Worm (Caenorhabditis elegans) whole organism, L4 larva: Measurements from ENCODE around the gene srh-28.

ENCODE experiments used
- D1046.2 ChIP-seq: fragments of 200-800 bp; sonication (Bioruptor generic); IDR thresholded peaks from 2 replicates; pipeline ENCODE4 v1.3.6; 2022; ENCODE audit warnings: missing genetic modification characterization, missing compliant biosample characterization
- F44E2.7 ChIP-seq: fragments of 200-800 bp; sonication (Bioruptor generic); IDR thresholded peaks from 2 replicates; pipeline ENCODE4 v2.1.2; 2022; ENCODE audit warnings: missing genetic modification characterization, missing compliant biosample characterization
- F49E8.2 ChIP-seq: sonication (generic microtip); optimal IDR thresholded peaks from 2 replicates; lab custom pipeline; 2016; ENCODE audit warnings: missing compliant biosample characterization, mild to moderate bottlenecking, missing genetic modification characterization, borderline replicate concordance
- Y105C5A.15 ChIP-seq: fragments of 200-800 bp; sonication (Bioruptor generic); IDR thresholded peaks from 2 replicates; pipeline ENCODE4 v1.3.6; 2022; ENCODE audit warnings: missing genetic modification characterization, missing compliant biosample characterization
- Y48G9A.11 ChIP-seq: fragments of 200-800 bp; sonication (Bioruptor generic); IDR thresholded peaks from 2 replicates; pipeline ENCODE4 v1.3.6; 2022; ENCODE audit warnings: missing genetic modification reagents, missing genetic modification characterization, missing compliant biosample characterization
- attf-4 ChIP-seq: sonication (generic microtip); optimal IDR thresholded peaks from 3 replicates; lab custom pipeline; 2017; ENCODE audit warnings: missing biosample characterization, missing genetic modification characterization
- ceh-44 ChIP-seq: fragments of 200-800 bp; sonication (Bioruptor generic); IDR thresholded peaks from 2 replicates; pipeline ENCODE4 v1.3.6; 2022; ENCODE audit warnings: missing genetic modification reagents, missing genetic modification characterization, missing compliant biosample characterization
- ctbp-1 ChIP-seq: fragments of 200-800 bp; sonication (Bioruptor generic); IDR thresholded peaks from 2 replicates; pipeline ENCODE4 v1.3.6; 2022; ENCODE audit warnings: missing genetic modification reagents, missing genetic modification characterization, missing compliant biosample characterization
- daf-12 ChIP-seq: fragments of 150-350 bp; optimal IDR thresholded peaks from 2 replicates; lab custom pipeline; 2014; ENCODE audit warnings: missing biosample characterization, missing genetic modification reagents, missing genetic modification characterization
- daf-16 ChIP-seq, 3 experiments: sonication (generic microtip); optimal IDR thresholded peaks; 2 replicates each; lab custom pipeline; 2016 to 2017; ENCODE audit warnings: missing genetic modification characterization in 3 of 3, missing genetic modification reagents in 3 of 3, mild to moderate bottlenecking in 2 of 3, missing compliant biosample characterization in 2 of 3, missing biosample characterization in 1 of 3, moderate library complexity in 1 of 3
- daf-19 ChIP-seq: fragments of 200-800 bp; sonication (Bioruptor generic); conservative IDR thresholded peaks from 2 replicates; pipeline ENCODE4 v1.3.6; 2022; ENCODE audit warnings: missing genetic modification characterization, missing compliant biosample characterization
- daf-8 ChIP-seq: fragments of 200-800 bp; sonication (Bioruptor generic); IDR thresholded peaks from 2 replicates; pipeline ENCODE4 v1.3.6; 2022; ENCODE audit warnings: missing genetic modification characterization, missing compliant biosample characterization
- dmd-6 ChIP-seq: fragments of 200-800 bp; sonication (Bioruptor generic); IDR thresholded peaks from 2 replicates; pipeline ENCODE4 v1.3.6; 2022; ENCODE audit warnings: missing genetic modification reagents, missing genetic modification characterization, missing compliant biosample characterization
- dmd-8 ChIP-seq: fragments of 200-800 bp; sonication (Bioruptor generic); IDR thresholded peaks from 2 replicates; pipeline ENCODE4 v1.3.6; 2022; ENCODE audit warnings: missing genetic modification characterization, missing compliant biosample characterization
- duxl-1 ChIP-seq: sonication (generic microtip); optimal IDR thresholded peaks from 2 replicates; lab custom pipeline; 2016; ENCODE audit warnings: mild to moderate bottlenecking, missing genetic modification characterization, moderate library complexity, missing compliant biosample characterization; ENCODE audit not compliant: poor library complexity
- egl-43 ChIP-seq: fragments of 200-800 bp; sonication (Bioruptor generic); IDR thresholded peaks from 2 replicates; pipeline ENCODE4 v1.3.6; 2022; ENCODE audit warnings: missing genetic modification reagents, missing genetic modification characterization, missing compliant biosample characterization
- fkh-10 ChIP-seq: fragments of 150-350 bp; optimal IDR thresholded peaks from 2 replicates; lab custom pipeline; 2014; ENCODE audit warnings: missing biosample characterization, missing genetic modification reagents, missing genetic modification characterization
- fos-1 ChIP-seq: fragments of 150-350 bp; optimal IDR thresholded peaks from 2 replicates; lab custom pipeline; 2014; ENCODE audit warnings: missing biosample characterization, missing genetic modification characterization
- gei-8 ChIP-seq: fragments of 200-800 bp; sonication (Bioruptor generic); optimal IDR thresholded peaks from 2 replicates; lab custom pipeline; 2018; ENCODE audit warnings: mild to moderate bottlenecking, missing genetic modification characterization, missing compliant biosample characterization
- hlh-30 ChIP-seq: sonication (generic microtip); optimal IDR thresholded peaks from 2 replicates; lab custom pipeline; 2017; ENCODE audit warnings: antibody characterized with exemption, mild to moderate bottlenecking, missing genetic modification characterization, missing compliant biosample characterization; ENCODE audit not compliant: insufficient read depth
- lim-7 ChIP-seq: fragments of 200-800 bp; sonication (Bioruptor generic); IDR thresholded peaks from 2 replicates; pipeline ENCODE4 v1.3.6; 2022; ENCODE audit warnings: missing genetic modification characterization, missing compliant biosample characterization
- lin-13 ChIP-seq: fragments of 150-350 bp; optimal IDR thresholded peaks from 2 replicates; lab custom pipeline; 2014; ENCODE audit warnings: missing biosample characterization, missing genetic modification reagents, missing genetic modification characterization
- lin-38 ChIP-seq: fragments of 200-800 bp; sonication (Bioruptor generic); IDR thresholded peaks from 2 replicates; pipeline ENCODE4 v1.3.6; 2022; ENCODE audit warnings: missing genetic modification reagents, missing genetic modification characterization, missing compliant biosample characterization
- madf-5 ChIP-seq, 2 experiments: fragments of 200-800 bp; sonication (Bioruptor generic); IDR thresholded peaks; 2 replicates each; pipeline ENCODE4 v1.3.6; 2022; ENCODE audit warnings: missing compliant biosample characterization in 2 of 2, missing genetic modification characterization in 2 of 2
- mdl-1 ChIP-seq, 2 experiments: fragments of 150-350 bp in 1 of 2; sonication (generic microtip) in 1 of 2; optimal IDR thresholded peaks; 2 replicates each; lab custom pipeline; 2014 to 2017; ENCODE audit warnings: missing biosample characterization in 2 of 2, missing genetic modification characterization in 2 of 2
- nhr-102 ChIP-seq: sonication (generic microtip); optimal IDR thresholded peaks from 2 replicates; lab custom pipeline; 2016; ENCODE audit warnings: mild to moderate bottlenecking, missing genetic modification characterization, moderate library complexity, missing compliant biosample characterization
- nhr-11 ChIP-seq: fragments of 150-350 bp; optimal IDR thresholded peaks from 2 replicates; lab custom pipeline; 2014; ENCODE audit warnings: missing biosample characterization, missing genetic modification characterization
- nhr-111 ChIP-seq: fragments of 200-800 bp; sonication (Bioruptor generic); optimal IDR thresholded peaks from 2 replicates; lab custom pipeline; 2018; ENCODE audit warnings: mild to moderate bottlenecking, missing genetic modification characterization, missing compliant biosample characterization
- nhr-25 ChIP-seq: sonication (generic microtip); optimal IDR thresholded peaks from 2 replicates; lab custom pipeline; 2017; ENCODE audit warnings: missing genetic modification characterization, mild to moderate bottlenecking, missing compliant biosample characterization, antibody characterized with exemption, moderate library complexity, borderline replicate concordance; ENCODE audit not compliant: insufficient read depth
- nhr-48 ChIP-seq: sonication (generic microtip); optimal IDR thresholded peaks from 2 replicates; lab custom pipeline; 2016; ENCODE audit warnings: mild to moderate bottlenecking, missing genetic modification characterization, missing compliant biosample characterization
- nhr-6 ChIP-seq: fragments of 150-350 bp; optimal IDR thresholded peaks from 2 replicates; lab custom pipeline; 2014; ENCODE audit warnings: missing biosample characterization, missing genetic modification characterization
- pha-4 ChIP-seq, 2 experiments: fragments of 150-350 bp in 1 of 2; fragments of 200-800 bp in 1 of 2; sonication (Bioruptor generic) in 1 of 2; IDR thresholded peaks in 1 of 2; optimal IDR thresholded peaks in 1 of 2; 2 replicates each; pipeline versions ENCODE4 v1.3.6 to Lab custom; 2014 to 2022; ENCODE audit warnings: missing genetic modification characterization in 2 of 2, missing genetic modification reagents in 2 of 2, missing biosample characterization in 1 of 2, missing compliant biosample characterization in 1 of 2
- pqm-1 ChIP-seq: sonication (generic microtip); optimal IDR thresholded peaks from 2 replicates; lab custom pipeline; 2017; ENCODE audit warnings: missing biosample characterization, missing genetic modification characterization
- snpc-1.2 ChIP-seq: fragments of 200-800 bp; sonication (Bioruptor generic); IDR thresholded peaks from 2 replicates; pipeline ENCODE4 v1.3.6; 2022; ENCODE audit warnings: missing genetic modification reagents, missing genetic modification characterization, missing compliant biosample characterization
- spr-1 ChIP-seq: sonication (generic microtip); optimal IDR thresholded peaks from 2 replicates; lab custom pipeline; 2016; ENCODE audit warnings: mild to moderate bottlenecking, missing genetic modification characterization, missing compliant biosample characterization
- unc-130 ChIP-seq: sonication (generic microtip); optimal IDR thresholded peaks from 2 replicates; lab custom pipeline; 2016; ENCODE audit warnings: missing genetic modification reagents, missing genetic modification characterization, missing compliant biosample characterization
- unc-62 ChIP-seq, 3 experiments: fragments of 150-350 bp in 1 of 3; sonication (generic microtip); optimal IDR thresholded peaks in 2 of 3; peaks in 1 of 3; 1 replicate in 1 of 3; 2 replicates in 2 of 3; lab custom pipeline; 2014 to 2017; ENCODE audit warnings: missing biosample characterization in 3 of 3, missing genetic modification characterization in 3 of 3, missing genetic modification reagents in 3 of 3, missing genotype in 1 of 3
- zfp-2 ChIP-seq: sonication (generic microtip); optimal IDR thresholded peaks from 2 replicates; lab custom pipeline; 2016; ENCODE audit warnings: mild to moderate bottlenecking, missing genetic modification characterization, missing compliant biosample characterization
- zfp-3 ChIP-seq: fragments of 200-800 bp; sonication (Bioruptor generic); conservative IDR thresholded peaks from 2 replicates; pipeline ENCODE4 v1.3.6; 2022; ENCODE audit warnings: missing genetic modification reagents, missing genetic modification characterization, missing compliant biosample characterization
- zip-11 ChIP-seq: fragments of 200-800 bp; sonication (Bioruptor generic); IDR thresholded peaks from 2 replicates; pipeline ENCODE4 v1.3.6; 2022; ENCODE audit warnings: missing genetic modification characterization, missing compliant biosample characterization
- ztf-11 ChIP-seq: fragments of 150-350 bp; optimal IDR thresholded peaks from 2 replicates; lab custom pipeline; 2014; ENCODE audit warnings: missing biosample characterization, missing genetic modification characterization
- ztf-7 ChIP-seq: fragments of 150-350 bp; optimal IDR thresholded peaks from 2 replicates; lab custom pipeline; 2014; ENCODE audit warnings: missing biosample characterization, missing genetic modification characterization

The srh-28 gene

ce11 chrV:6784853-6785492 is 9.4 kb upstream of the srh-28 start, which contains the start of the genes spn-4 and spe-39 (continued):
- TF ChIP-seq pha-4 (GFP tag; IDR thresholded peaks at IDR 0.05; lab: Robert Waterston, UW) (peak; percentile 58; the same call in 1 of the 2 replicates), pha-4 (tag; optimal IDR thresholded peaks at IDR 0.05; lab: Kevin White, UChicago) (peak; percentile 31), zfp-3 (no peak), F44E2.7 (GFP tag; lab: Robert Waterston, UW) (no peak), lin-13 (GFP tag; lab: Kevin White, UChicago) (no peak), nhr-11 (no peak)

ce11 chrV:6783044-6783625 is 7.5 kb upstream of the srh-28 start:
- TF ChIP-seq dmd-8 (0 out of 2 replicates have a peak, but pooled peaks have one; percentile 40), snpc-1.2 (GFP tag; lab: Robert Waterston, UW) (no peak), nhr-6 (tag; lab: Kevin White, UChicago) (no peak), fkh-10 (no peak), ctbp-1 (GFP tag; lab: Robert Waterston, UW) (no peak), D1046.2 (GFP tag; lab: Robert Waterston, UW) (no peak), madf-5 (GFP tag; IDR thresholded peaks at IDR 0.05; lab: Robert Waterston, UW) (peak in 1 of 2 experiments; percentile 35; a peak in 1 of 4 replicates), nhr-48 (no peak), unc-62 (GFP tag; optimal IDR thresholded peaks at IDR 0.05 in 1 of 2; lab: Kevin White, UChicago) (peak in 1 of 2 experiments; percentile 63), unc-62 (tag; optimal IDR thresholded peaks at IDR 0.05; lab: Kevin White, UChicago) (no peak), Y48G9A.11 (no peak), mdl-1 (tag; optimal IDR thresholded peaks at IDR 0.05; lab: Kevin White, UChicago) (no peak), ceh-44 (no peak), ztf-11 (no peak), lin-38 (0 out of 2 replicates have a peak, but pooled peaks have one; percentile 19), daf-8 (no peak), unc-130 (peak; percentile 61), Y105C5A.15 (GFP tag; lab: Robert Waterston, UW) (no peak), nhr-25 (tag; lab: Kevin White, UChicago) (no peak), duxl-1 (tag; lab: Kevin White, UChicago) (no peak), pha-4 (GFP tag; IDR thresholded peaks at IDR 0.05; lab: Robert Waterston, UW) (0 out of 2 replicates have a peak, but pooled peaks have one; percentile 16), pha-4 (tag; optimal IDR thresholded peaks at IDR 0.05; lab: Kevin White, UChicago) (no peak), lim-7 (GFP tag; lab: Robert Waterston, UW) (no peak), gei-8 (no peak), nhr-111 (GFP tag; lab: Kevin White, UChicago) (no peak), F49E8.2 (tag; lab: Kevin White, UChicago) (peak; percentile 21)

- TF ChIP-seq zfp-2 (tag; lab: Kevin White, UChicago): no peak
- no peak for TF ChIP-seq Y48G9A.11
- no peak for TF ChIP-seq daf-19
- no peak for TF ChIP-seq pqm-1 (tag; lab: Kevin White, UChicago)
- TF ChIP-seq egl-43 (GFP tag; lab: Robert Waterston, UW): no peak
- TF ChIP-seq D1046.2 (GFP tag; lab: Robert Waterston, UW): no peak
- no peak for TF ChIP-seq fos-1 (tag; lab: Kevin White, UChicago)
- TF ChIP-seq mdl-1 (tag; optimal IDR thresholded peaks at IDR 0.05; lab: Kevin White, UChicago): no peak
- no peak for TF ChIP-seq attf-4 (tag; lab: Kevin White, UChicago)
- TF ChIP-seq daf-16 (GFP tag; optimal IDR thresholded peaks at IDR 0.05; lab: Kevin White, UChicago): no peak
- TF ChIP-seq daf-16 (tag; optimal IDR thresholded peaks at IDR 0.05; lab: Kevin White, UChicago): no peak
- no peak for TF ChIP-seq nhr-48
- no peak for TF ChIP-seq nhr-102 (tag; lab: Kevin White, UChicago)
- no peak for TF ChIP-seq dmd-6 (GFP tag; lab: Robert Waterston, UW)
- no peak for TF ChIP-seq hlh-30 (tag; lab: Kevin White, UChicago)
- no peak for TF ChIP-seq zip-11 (GFP tag; lab: Robert Waterston, UW)
- TF ChIP-seq daf-12 (tag; lab: Kevin White, UChicago): no peak
- TF ChIP-seq ztf-7: no peak
- no peak for TF ChIP-seq lim-7 (GFP tag; lab: Robert Waterston, UW)
- TF ChIP-seq spr-1 (tag; lab: Kevin White, UChicago): no peak
Observed at ce11 chrV:6782260-6782659, 6.7 kb upstream of the srh-28 start.
